Fruit fly (Drosophila melanogaster): Measurements from ENCODE around the gene CG4239.

Gene CG4239

dm6 chrX:16358670-16359320 lies 26.3 kb upstream of the CG4239 start, which contains the start of the genes U2af50 and PIG-Q (continued):
- TF ChIP-seq CG7928 (GFP tag; optimal IDR thresholded peaks at IDR 0.05) (peak; percentile 68), CG17385 (GFP tag; optimal IDR thresholded peaks at IDR 0.05) (peak; percentile 87), Lhr (GFP tag; optimal IDR thresholded peaks at IDR 0.05) (peak; percentile 67), Dip3 (GFP tag; optimal IDR thresholded peaks at IDR 0.05) (no peak), HLH4C (GFP tag; IDR thresholded peaks at IDR 0.05; ENCODE audit: partially characterized antibody) (peak; percentile 42; the same call in 1 of the 3 replicates), wdn (GFP tag; IDR thresholded peaks at IDR 0.05) (peak; percentile 85), CG15696 (tag; optimal IDR thresholded peaks at IDR 0.05) (peak; percentile 92), chn (GFP tag; optimal IDR thresholded peaks at IDR 0.05) (peak; percentile 56), CG7271 (tag; optimal IDR thresholded peaks at IDR 0.05) (peak; percentile 84), CG34422 (GFP tag; IDR thresholded peaks at IDR 0.05) (peak; percentile 95; the same call in 1 of the 3 replicates), CG3726 (GFP tag; IDR thresholded peaks at IDR 0.05) (peak; percentile 85; the same call in 1 of the 3 replicates), CG1233 (GFP tag; optimal IDR thresholded peaks at IDR 0.05) (peak; percentile 91), CG18599 (GFP tag; optimal IDR thresholded peaks at IDR 0.05) (peak; percentile 92), ranshi (GFP tag; IDR thresholded peaks at IDR 0.05) (peak; percentile 89), ERR (GFP tag; optimal IDR thresholded peaks at IDR 0.05) (no peak), org-1 (GFP tag; optimal IDR thresholded peaks at IDR 0.05) (peak; percentile 84), CG16815 (GFP tag; optimal IDR thresholded peaks at IDR 0.05) (peak; percentile 87), CG15601 (tag; optimal IDR thresholded peaks at IDR 0.05) (peak; percentile 90), CG33557 (GFP tag; optimal IDR thresholded peaks at IDR 0.05) (peak; percentile 91), B-H1 (GFP tag; IDR thresholded peaks at IDR 0.05) (peak; percentile 82; the same call in 2 of the 3 replicates), da (GFP tag; optimal IDR thresholded peaks at IDR 0.05) (no peak), CG2116 (GFP tag; optimal IDR thresholded peaks at IDR 0.05) (peak; percentile 96), CG16863 (GFP tag; optimal IDR thresholded peaks at IDR 0.05) (peak; percentile 33), CG34224 (GFP tag; IDR thresholded peaks at IDR 0.05; ENCODE audit: partially characterized antibody) (no peak), nom (GFP tag; optimal IDR thresholded peaks at IDR 0.05) (peak; percentile 78), NC2β (GFP tag; optimal IDR thresholded peaks at IDR 0.05) (peak; percentile 36), ems (GFP tag; optimal IDR thresholded peaks at IDR 0.05) (peak; percentile 46), eve (GFP tag; optimal IDR thresholded peaks at IDR 0.05) (no peak), CG15514 (GFP tag; optimal IDR thresholded peaks at IDR 0.05) (peak; percentile 85), CG17186 (GFP tag; optimal IDR thresholded peaks at IDR 0.05) (peak; percentile 42), ase (GFP tag; IDR thresholded peaks at IDR 0.05) (peak; percentile 84), bigmax (GFP tag; optimal IDR thresholded peaks at IDR 0.05) (peak; percentile 15), CG6272 (GFP tag; IDR thresholded peaks at IDR 0.05) (no peak), Dref (GFP tag; IDR thresholded peaks at IDR 0.05) (peak; percentile 74), Atf6 (GFP tag; IDR thresholded peaks at IDR 0.05) (peak; percentile 88), C15 (GFP tag; IDR thresholded peaks at IDR 0.05) (peak; percentile 73; the same call in 1 of the 3 replicates), dpn (GFP tag; optimal IDR thresholded peaks at IDR 0.05) (peak; percentile 59 to 91), rib (GFP tag; IDR thresholded peaks at IDR 0.05) (peak; percentile 70), scrt (GFP tag; optimal IDR thresholded peaks at IDR 0.05) (peak; percentile 84), tgo (GFP tag; IDR thresholded peaks at IDR 0.05) (peak; percentile 93), bbx (GFP tag; IDR thresholded peaks at IDR 0.05; ENCODE audit: partially characterized antibody) (no peak), sr (GFP tag; IDR thresholded peaks at IDR 0.05) (no peak), CG3847 (GFP tag; IDR thresholded peaks at IDR 0.05) (peak; percentile 93), ewg (GFP tag; optimal IDR thresholded peaks at IDR 0.05) (peak; percentile 85), mirr (GFP tag; optimal IDR thresholded peaks at IDR 0.05) (no peak), CG31224 (GFP tag; IDR thresholded peaks at IDR 0.05) (peak; percentile 86), tx (GFP tag; optimal IDR thresholded peaks at IDR 0.05) (peak; percentile 43), CG18476 (GFP tag; optimal IDR thresholded peaks at IDR 0.05) (peak; percentile 84), slbo (GFP tag; IDR thresholded peaks at IDR 0.05) (no peak; the same call in 1 of the 2 replicates)

Measured in whole organism, embryonic.